Worm (Caenorhabditis elegans): ENCODE data around the gene fbxa-142.

fbxa-142 gene

DNA sequence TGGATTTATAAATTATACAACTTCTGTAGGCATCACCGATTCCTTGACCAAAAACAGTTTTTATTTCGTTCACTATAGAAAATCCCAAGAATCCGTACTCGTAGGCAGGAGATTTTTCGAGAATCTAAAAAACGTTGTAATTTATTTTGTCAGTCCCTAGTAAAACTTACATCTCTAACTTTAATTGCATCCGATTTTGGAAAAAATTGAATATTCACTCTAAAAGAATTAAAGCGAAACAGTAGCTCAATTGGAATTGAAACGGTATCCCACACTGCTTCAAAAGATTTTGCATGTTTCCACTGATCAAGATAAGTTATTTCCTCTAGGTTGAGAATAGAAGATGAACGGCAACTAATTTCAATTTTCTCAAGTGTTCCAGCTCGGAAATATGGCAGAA, at the start of gene fbxa-142:
Gene fbxa-142 (minus strand): TSS at position 101 of the 400 bp plus-strand sequence.
- no peak for TF ChIP-seq mef-2 (tag; optimal IDR thresholded peaks at IDR 0.05)
- TF ChIP-seq snu-23 (GFP tag; optimal IDR thresholded peaks at IDR 0.05), result no peak

DNA sequence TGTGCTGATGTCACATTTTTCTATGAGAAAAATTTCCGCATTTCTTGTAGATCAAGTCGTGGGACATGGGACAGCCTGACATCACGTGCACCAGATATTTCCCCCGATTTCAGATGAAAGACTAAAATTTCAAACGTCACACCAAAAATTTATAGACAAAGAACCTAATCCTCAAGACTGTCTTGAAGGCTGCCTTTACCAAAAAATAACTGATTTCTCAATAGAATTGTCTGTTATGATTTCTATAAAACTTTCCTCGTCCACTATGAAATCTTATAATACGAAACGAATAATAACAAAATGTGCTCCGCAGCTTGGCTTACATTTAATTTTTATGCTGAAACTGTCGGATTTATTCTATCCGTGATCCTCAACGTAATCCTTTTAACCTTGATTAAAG, 49.2 kb upstream of the fbxa-142 start, which contains the start of gene str-106:
Gene str-106 (plus strand): TSS at position 301 of the 400 bp plus-strand sequence.
- no peak for TF ChIP-seq ceh-63 (GFP tag; optimal IDR thresholded peaks at IDR 0.05)
- no peak for TF ChIP-seq elt-2 (tag; optimal IDR thresholded peaks at IDR 0.05)
- no peak for TF ChIP-seq C04F5.9 (tag; optimal IDR thresholded peaks at IDR 0.05)
- TF ChIP-seq pax-3 (tag; optimal IDR thresholded peaks at IDR 0.05), result no peak
- TF ChIP-seq ceh-90 (tag; optimal IDR thresholded peaks at IDR 0.05), result no peak

DNA sequence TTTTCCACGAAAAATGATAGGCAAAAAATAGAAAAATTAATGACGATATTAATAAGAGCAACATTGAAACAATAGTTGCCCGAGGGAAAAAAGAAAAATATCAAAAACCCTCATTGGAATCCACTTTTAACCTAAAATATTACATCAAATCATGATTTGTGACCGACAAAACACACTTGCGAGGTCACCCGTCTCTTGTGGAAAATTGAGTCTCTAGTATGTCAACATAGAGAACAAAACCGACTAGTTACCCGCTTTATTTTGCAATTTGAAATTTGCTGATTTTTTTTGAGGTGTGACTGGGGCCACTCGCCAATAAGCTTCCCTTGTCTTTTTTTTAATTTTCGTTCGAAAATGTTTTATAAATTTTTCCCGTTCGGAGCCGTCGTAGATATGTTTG, 44.6 kb upstream of the fbxa-142 start, which contains the start of gene cyp-33D1:
Gene cyp-33D1 (minus strand): TSS at position 101 of the 400 bp plus-strand sequence.
- TF ChIP-seq aly-2 (tag; optimal IDR thresholded peaks at IDR 0.05) (no peak), fkh-10 (GFP tag; optimal IDR thresholded peaks at IDR 0.05) (no peak), sox-4 (tag; optimal IDR thresholded peaks at IDR 0.05) (no peak), nhr-237 (tag; optimal IDR thresholded peaks at IDR 0.05) (no peak), sptf-1 (tag; optimal IDR thresholded peaks at IDR 0.05) (no peak)

DNA sequence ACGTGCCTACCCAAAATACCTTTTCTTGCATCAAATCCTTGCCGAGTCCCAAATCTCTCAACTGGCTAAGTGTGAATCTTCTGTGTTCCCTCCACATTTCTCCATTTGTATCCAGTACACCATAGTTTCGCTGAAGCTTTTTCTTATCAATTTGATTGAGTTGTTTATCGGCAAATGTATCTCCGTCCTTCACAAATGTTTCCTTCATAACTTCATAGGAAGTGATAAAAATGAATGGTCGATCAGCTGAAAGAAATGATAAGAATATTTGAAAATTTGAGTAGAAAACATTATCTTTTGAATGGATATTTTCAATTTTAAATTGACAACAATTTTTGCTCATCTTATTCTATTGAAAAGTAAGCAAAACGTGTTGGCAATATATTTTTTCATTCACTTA, 44.1 kb upstream of the fbxa-142 start:
- peak; percentile 74 for TF ChIP-seq pqm-1 (tag; optimal IDR thresholded peaks at IDR 0.05)
- TF ChIP-seq elt-2 (tag; optimal IDR thresholded peaks at IDR 0.05), result peak; percentile 79
- TF ChIP-seq nhr-71 (tag; optimal IDR thresholded peaks at IDR 0.05), result no peak
- TF ChIP-seq nhr-84 (tag; optimal IDR thresholded peaks at IDR 0.05), result no peak
- no peak for TF ChIP-seq sox-4 (tag; optimal IDR thresholded peaks at IDR 0.05)
- no peak for TF ChIP-seq aly-2 (tag; optimal IDR thresholded peaks at IDR 0.05)

DNA sequence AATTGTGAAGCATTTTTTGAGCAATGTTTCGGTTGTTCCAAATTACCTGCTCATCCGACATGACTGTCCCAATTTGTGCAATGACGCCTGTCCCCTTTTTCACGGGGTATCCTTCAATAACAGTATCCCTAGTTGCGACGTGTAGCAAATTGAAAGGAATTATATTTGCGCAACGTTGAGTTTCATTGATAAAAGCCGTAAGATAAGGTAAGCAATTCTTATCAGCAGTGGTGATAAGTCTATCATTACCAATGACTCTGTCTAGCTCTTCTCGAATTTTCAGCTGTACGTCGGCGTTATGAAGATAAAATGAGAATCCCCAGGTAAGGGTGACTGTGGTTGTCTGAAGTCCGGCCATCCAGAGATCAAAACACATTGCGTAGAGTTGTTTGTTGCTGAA, 43.0 kb upstream of the fbxa-142 start:
- TF ChIP-seq elt-2 (tag; optimal IDR thresholded peaks at IDR 0.05), result peak; percentile 57
- peak; percentile 16 for TF ChIP-seq pqm-1 (tag; optimal IDR thresholded peaks at IDR 0.05)
- no peak for TF ChIP-seq unc-62 (GFP tag; optimal IDR thresholded peaks at IDR 0.05)
- TF ChIP-seq nhr-85 (tag), result peak; percentile 14

DNA sequence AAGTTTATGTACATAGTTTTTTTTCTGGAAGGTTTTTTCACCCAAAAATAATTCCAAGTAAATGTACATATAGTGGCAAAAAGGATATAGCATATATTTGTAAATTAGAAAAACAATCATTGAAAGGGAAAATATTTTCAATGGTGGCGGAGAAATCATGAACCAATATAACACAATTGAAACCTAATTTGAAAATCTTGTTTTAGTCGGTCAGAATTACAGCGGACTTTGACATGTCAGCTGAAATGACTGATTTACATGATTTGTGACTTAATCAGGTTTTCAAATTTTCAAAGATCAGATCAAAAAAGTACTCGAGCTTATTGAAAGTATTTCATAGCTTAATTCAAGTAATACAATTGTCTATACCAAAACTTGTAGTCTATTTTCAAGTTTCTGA, 40.6 kb upstream of the fbxa-142 start, which contains the start of gene K05D4.9:
Gene K05D4.9 (minus strand): TSS at position 101 of the 400 bp plus-strand sequence.
- TF ChIP-seq fkh-8 (tag; optimal IDR thresholded peaks at IDR 0.05) (peak; percentile 18), nhr-237 (tag; optimal IDR thresholded peaks at IDR 0.05) (no peak), dsc-1 (tag; optimal IDR thresholded peaks at IDR 0.05) (no peak)

DNA sequence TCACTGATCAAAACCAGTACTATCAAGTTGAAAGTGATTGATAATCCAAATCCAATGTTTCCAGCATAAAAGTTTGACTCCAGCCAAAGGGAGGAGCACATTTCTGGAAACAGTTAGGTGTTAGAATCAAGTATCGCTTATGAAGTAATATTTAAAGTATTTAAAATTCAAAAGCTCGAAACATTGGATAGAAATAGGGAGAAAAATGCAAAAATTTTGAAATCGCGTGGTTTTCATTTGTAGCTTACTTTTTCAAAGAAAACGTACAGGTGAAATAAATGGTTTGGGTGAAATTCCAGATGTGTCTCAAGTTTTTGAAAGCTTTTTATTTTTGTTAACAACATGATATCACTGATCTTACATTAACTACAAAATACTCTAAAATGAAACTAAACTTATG, 37.9 kb upstream of the fbxa-142 start, which contains the start of gene str-111:
Gene str-111 (minus strand): TSS at position 101 of the 400 bp plus-strand sequence.
- TF ChIP-seq isw-1 (GFP tag; IDR thresholded peaks at IDR 0.05) (no peak), hlh-4 (tag; optimal IDR thresholded peaks at IDR 0.05) (peak; percentile 65), sup-37 (GFP tag; optimal IDR thresholded peaks at IDR 0.05) (no peak), xbp-1 (tag; optimal IDR thresholded peaks at IDR 0.05) (no peak)

DNA sequence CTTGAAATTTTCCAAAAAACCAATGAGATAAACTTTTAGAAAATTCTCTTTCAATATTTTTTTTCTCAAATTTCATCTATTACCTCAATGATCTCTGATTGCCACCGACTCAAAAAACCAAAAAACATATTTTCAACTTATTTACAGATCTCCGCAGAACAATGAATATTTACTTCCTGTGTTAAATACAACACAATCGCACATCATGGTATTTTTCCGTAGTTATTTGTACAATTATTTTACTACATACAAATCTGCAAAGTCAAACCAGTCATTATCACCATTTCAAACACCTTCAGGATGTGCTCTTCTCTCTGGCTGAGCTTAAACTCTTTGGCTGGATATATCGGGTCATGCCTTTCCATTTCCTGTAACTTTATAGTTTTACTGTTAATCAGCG, 34.8 kb upstream of the fbxa-142 start, which contains the start of gene str-108:
Gene str-108 (plus strand): TSS at position 301 of the 400 bp plus-strand sequence.
- TF ChIP-seq zip-4 (GFP tag; optimal IDR thresholded peaks at IDR 0.05) (no peak), swsn-7 (tag; optimal IDR thresholded peaks at IDR 0.05) (no peak), snu-23 (GFP tag; optimal IDR thresholded peaks at IDR 0.05) (no peak), lsy-2 (tag; optimal IDR thresholded peaks at IDR 0.05) (no peak), hlh-17 (GFP tag; optimal IDR thresholded peaks at IDR 0.05; ENCODE audit: borderline replicate concordance) (no peak), fkh-10 (GFP tag; optimal IDR thresholded peaks at IDR 0.05) (no peak), mef-2 (tag; optimal IDR thresholded peaks at IDR 0.05) (no peak)
